Fruit fly (Drosophila melanogaster): ENCODE measurements around the gene CG2278.
A peak's percentile ranks its signal among the peaks of the same experiment; 100 is the strongest.

Gene CG2278

DNA sequence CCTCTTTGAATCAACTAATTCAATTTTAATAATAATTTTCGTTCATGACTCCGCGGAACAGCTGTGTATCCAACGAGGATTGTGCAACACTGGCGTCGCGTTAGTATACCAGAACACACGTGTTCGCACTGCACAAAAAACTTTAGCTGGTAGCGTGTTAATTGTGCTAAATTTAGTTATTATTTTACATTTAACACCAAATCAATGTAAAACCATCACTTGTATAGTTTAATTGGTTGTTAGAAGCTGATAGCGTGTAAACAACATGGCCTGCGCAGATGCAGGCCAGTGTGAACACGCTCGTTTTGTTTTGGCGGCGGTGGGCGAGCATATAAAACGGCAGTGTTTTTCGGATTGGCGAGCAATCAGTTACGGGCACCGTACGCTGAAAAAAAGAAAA lies 12.8 kb downstream of the CG2278 start, which contains the start of the genes Traf6 and GIIIspla2 (continued):
- no peak for TF ChIP-seq fkh (GFP tag; optimal IDR thresholded peaks at IDR 0.05)
- TF ChIP-seq CG8319 (GFP tag; optimal IDR thresholded peaks at IDR 0.05) = peak; percentile 33
- peak; percentile 80 for TF ChIP-seq CG15336 (GFP tag; IDR thresholded peaks at IDR 0.05)
- peak; percentile 83 for TF ChIP-seq eg (GFP tag; IDR thresholded peaks at IDR 0.05)
- TF ChIP-seq CG6808 (GFP tag; optimal IDR thresholded peaks at IDR 0.05) = no peak
- peak; percentile 78 for TF ChIP-seq Met (GFP tag; optimal IDR thresholded peaks at IDR 0.05)
- peak; percentile 72 for TF ChIP-seq CG10669 (GFP tag; optimal IDR thresholded peaks at IDR 0.05)
- TF ChIP-seq CG9139 (GFP tag; optimal IDR thresholded peaks at IDR 0.05) = no peak
- TF ChIP-seq Hr4 (GFP tag; optimal IDR thresholded peaks at IDR 0.05) = no peak
- peak; percentile 64; the same call in 1 of the 2 replicates for TF ChIP-seq CG11294 (GFP tag; IDR thresholded peaks at IDR 0.05)
- peak; percentile 62 for TF ChIP-seq Ets21C (GFP tag; optimal IDR thresholded peaks at IDR 0.05)
- peak; percentile 80 for TF ChIP-seq pdm3 (GFP tag; optimal IDR thresholded peaks at IDR 0.05)
- peak; percentile 87 for TF ChIP-seq Sox14 (GFP tag; optimal IDR thresholded peaks at IDR 0.05)
- TF ChIP-seq acj6 (GFP tag; optimal IDR thresholded peaks at IDR 0.05) = peak; percentile 63
- TF ChIP-seq net (GFP tag; optimal IDR thresholded peaks at IDR 0.05) = no peak
- TF ChIP-seq svp (GFP tag) = no peak
- peak; percentile 80 for TF ChIP-seq topi (GFP tag; optimal IDR thresholded peaks at IDR 0.05)
- peak; percentile 75 for TF ChIP-seq Hr39 (GFP tag; optimal IDR thresholded peaks at IDR 0.05)
- no peak for TF ChIP-seq Eip93F (GFP tag; optimal IDR thresholded peaks at IDR 0.05)
- TF ChIP-seq CG6854 (GFP tag; optimal IDR thresholded peaks at IDR 0.05) = peak; percentile 29
- peak in 1 of 2 experiments; percentile 60 for TF ChIP-seq salr (GFP tag; optimal IDR thresholded peaks at IDR 0.05)
- TF ChIP-seq CG10631 (GFP tag; optimal IDR thresholded peaks at IDR 0.05) = peak; percentile 81
- peak; percentile 64 for TF ChIP-seq fd59A (GFP tag; optimal IDR thresholded peaks at IDR 0.05)

DNA sequence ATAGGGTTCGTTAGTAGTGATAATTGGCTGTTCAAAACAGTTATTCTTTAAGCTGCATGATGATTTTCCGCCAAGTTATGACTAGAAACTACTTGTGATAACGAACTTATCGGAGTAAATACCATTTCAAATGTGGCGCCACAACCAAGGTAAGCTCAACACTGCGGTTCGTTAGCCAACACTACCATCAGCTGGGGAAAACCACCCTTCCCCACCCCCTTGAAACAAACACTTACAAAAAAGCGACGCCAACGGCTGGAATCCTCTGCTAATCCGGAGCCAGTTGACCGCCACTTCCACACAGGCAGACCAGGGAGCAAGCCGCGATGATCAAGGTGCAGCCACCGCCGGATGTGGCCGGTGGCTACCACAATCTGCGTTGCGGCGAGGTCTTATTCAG lies 17.3 kb downstream of the CG2278 start, which contains the start of gene CG18262:
CG18262 (plus strand) TSS at position 231 of the 400 bp plus-strand sequence.
- TF ChIP-seq Eip78C (GFP tag) = peak; percentile 70
- TF ChIP-seq CG15336 (GFP tag; IDR thresholded peaks at IDR 0.05) = peak; percentile 28; the same call in 1 of the 2 replicates
- peak; percentile 19 for TF ChIP-seq esn (GFP tag; optimal IDR thresholded peaks at IDR 0.05)
- no peak for TF ChIP-seq Sox102F (GFP tag; optimal IDR thresholded peaks at IDR 0.05)

DNA sequence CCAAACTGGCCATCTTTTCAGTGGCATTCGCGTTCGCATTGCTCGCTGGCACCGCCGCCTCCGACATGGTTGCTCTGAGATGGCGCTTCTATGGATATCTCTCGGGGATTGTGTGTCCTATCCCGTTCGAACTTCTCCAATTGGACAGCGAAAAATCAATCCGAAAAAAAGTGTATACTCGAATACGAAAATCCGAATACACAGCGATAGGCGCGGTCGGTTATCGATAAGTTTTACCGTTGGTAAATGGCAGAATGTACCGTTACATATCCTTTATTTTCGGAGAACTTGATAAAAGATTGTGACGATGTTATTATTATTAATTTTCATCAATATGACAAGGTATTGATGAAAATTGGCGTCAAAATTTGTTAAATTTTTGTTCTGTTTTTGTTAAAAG lies 18.0 kb downstream of the CG2278 start, which contains the start of gene Gbeta5:
Gbeta5 (minus strand) TSS at position 199 of the 400 bp plus-strand sequence.
- TF ChIP-seq Smox (GFP tag; optimal IDR thresholded peaks at IDR 0.05) (no peak), topi (GFP tag; optimal IDR thresholded peaks at IDR 0.05) (no peak), CG11294 (GFP tag; IDR thresholded peaks at IDR 0.05) (no peak), Blimp-1 (GFP tag; optimal IDR thresholded peaks at IDR 0.05) (no peak), lz (GFP tag; optimal IDR thresholded peaks at IDR 0.05) (no peak), OdsH (GFP tag; optimal IDR thresholded peaks at IDR 0.05) (no peak), CG6808 (GFP tag; optimal IDR thresholded peaks at IDR 0.05) (no peak)

DNA sequence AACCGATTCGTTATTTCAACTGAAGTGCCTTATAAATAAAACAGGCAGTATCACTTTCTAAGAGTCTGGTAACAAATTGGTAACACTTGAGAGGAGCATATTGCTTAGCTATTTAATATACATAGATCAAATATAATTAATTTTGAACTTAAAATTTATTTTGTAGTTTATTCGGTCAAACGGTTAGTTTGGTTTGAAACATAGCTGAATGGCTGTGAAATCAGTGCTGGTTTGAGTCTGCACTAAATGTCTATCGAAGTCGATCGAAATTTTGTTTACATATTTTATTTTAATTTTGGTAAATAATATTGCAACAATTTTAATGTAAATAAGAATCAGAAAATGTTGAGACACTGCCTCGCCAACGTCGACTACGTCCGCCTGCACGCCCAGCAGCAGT lies 21.5 kb downstream of the CG2278 start, which contains the start of gene CG10959:
CG10959 (plus strand) TSS at position 228 of the 400 bp plus-strand sequence.
- TF ChIP-seq CG3919 (GFP tag; optimal IDR thresholded peaks at IDR 0.05) = no peak
- no peak for TF ChIP-seq dsx (GFP tag; optimal IDR thresholded peaks at IDR 0.05; ENCODE audit: poor library complexity, severe bottlenecking)
- TF ChIP-seq Eip78C (GFP tag) = peak; percentile 32
- TF ChIP-seq Sox14 (GFP tag; optimal IDR thresholded peaks at IDR 0.05) = no peak

DNA sequence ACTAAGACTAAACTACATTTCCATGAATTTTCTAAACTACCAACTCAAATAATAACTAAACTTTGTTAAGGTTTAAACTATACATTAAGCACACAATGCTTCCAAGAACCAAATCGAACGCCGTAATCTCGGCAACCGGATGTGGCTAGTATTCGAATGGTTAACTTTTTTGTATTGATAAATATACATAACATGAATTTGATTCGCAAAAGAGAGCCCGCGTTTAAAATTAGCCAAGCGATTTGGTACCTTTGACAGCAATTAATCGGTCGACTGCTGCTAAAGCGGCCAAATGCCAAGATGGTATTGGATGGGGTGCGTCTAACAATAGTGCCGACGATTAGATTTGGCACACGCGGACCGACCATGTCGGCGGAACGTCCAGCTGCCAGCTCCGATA lies 22.4 kb downstream of the CG2278 start, which contains the start of gene CG15336:
CG15336 (plus strand) TSS at position 301 of the 400 bp plus-strand sequence.
- TF ChIP-seq Sox15 (GFP tag; optimal IDR thresholded peaks at IDR 0.05) (no peak), vri (GFP tag; optimal IDR thresholded peaks at IDR 0.05) (no peak), acj6 (GFP tag; optimal IDR thresholded peaks at IDR 0.05) (no peak), Eip75B (GFP tag; optimal IDR thresholded peaks at IDR 0.05) (no peak), eg (GFP tag; IDR thresholded peaks at IDR 0.05) (no peak), CG10669 (GFP tag; optimal IDR thresholded peaks at IDR 0.05) (no peak), CG8119 (GFP tag; IDR thresholded peaks at IDR 0.05) (no peak), fd59A (GFP tag; optimal IDR thresholded peaks at IDR 0.05) (no peak), CG8319 (GFP tag; optimal IDR thresholded peaks at IDR 0.05) (no peak), CG6792 (GFP tag; optimal IDR thresholded peaks at IDR 0.05) (no peak), Blimp-1 (GFP tag; optimal IDR thresholded peaks at IDR 0.05) (no peak), CG8632 (GFP tag; optimal IDR thresholded peaks at IDR 0.05) (no peak), Gug (GFP tag; IDR thresholded peaks at IDR 0.05) (no peak), net (GFP tag; optimal IDR thresholded peaks at IDR 0.05) (no peak), CG31627 (GFP tag; optimal IDR thresholded peaks at IDR 0.05) (no peak)
